Worm (Caenorhabditis elegans): ENCODE measurements around the gene srx-23.

srx-23 gene

DNA sequence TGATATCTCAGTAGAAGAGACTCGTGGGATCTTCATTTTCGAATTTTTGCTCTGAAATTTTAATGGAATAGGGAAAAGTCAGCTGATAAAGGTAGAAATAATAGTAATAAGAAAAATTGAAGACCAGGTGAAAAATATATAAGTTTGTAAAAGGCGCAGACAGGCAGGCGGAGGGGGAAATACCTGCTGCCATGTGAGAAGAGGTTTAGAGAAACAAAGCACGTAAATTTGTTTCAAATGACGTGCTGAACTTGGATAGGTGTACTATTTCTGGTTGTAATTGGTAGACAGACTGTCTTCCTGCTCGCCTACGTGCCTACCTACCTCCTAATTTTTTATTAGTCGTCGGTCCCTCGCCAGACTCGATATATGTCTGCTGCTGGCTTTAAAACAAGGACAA is 14.7 kb upstream of the srx-23 start, which contains the start of gene nhr-180:
TSS of gene nhr-180 (minus strand) at position 52 of the 400 bp plus-strand sequence.
- no peak for TF ChIP-seq dao-5 (tag; optimal IDR thresholded peaks at IDR 0.05)
- no peak for TF ChIP-seq him-1 (tag; optimal IDR thresholded peaks at IDR 0.05)
- TF ChIP-seq W03F9.2 (tag; optimal IDR thresholded peaks at IDR 0.05), result no peak

DNA sequence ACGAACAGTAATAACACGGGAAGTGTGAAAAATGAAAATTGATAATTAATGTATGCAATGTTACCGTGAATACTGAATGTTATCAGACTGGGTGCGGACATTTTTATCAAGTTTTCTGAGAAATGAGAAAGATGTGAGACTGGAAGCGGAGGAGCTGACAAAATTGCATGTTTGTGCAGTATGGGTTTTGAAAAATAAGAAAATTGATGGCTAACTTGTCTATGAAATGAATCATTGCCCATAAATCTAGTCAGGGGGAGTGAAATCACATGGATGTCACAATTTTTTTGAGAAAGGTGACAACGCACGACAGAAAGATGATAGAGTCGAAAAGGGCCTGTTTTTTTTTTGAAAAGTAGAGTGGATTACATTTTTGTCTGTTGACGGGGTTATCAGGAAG is 10.8 kb upstream of the srx-23 start, which contains the start of gene sru-24:
TSS of gene sru-24 (minus strand) at position 101 of the 400 bp plus-strand sequence.
- TF ChIP-seq W03F9.2 (tag; optimal IDR thresholded peaks at IDR 0.05) (no peak), dao-5 (tag; optimal IDR thresholded peaks at IDR 0.05) (no peak), him-1 (tag; optimal IDR thresholded peaks at IDR 0.05) (no peak)

DNA sequence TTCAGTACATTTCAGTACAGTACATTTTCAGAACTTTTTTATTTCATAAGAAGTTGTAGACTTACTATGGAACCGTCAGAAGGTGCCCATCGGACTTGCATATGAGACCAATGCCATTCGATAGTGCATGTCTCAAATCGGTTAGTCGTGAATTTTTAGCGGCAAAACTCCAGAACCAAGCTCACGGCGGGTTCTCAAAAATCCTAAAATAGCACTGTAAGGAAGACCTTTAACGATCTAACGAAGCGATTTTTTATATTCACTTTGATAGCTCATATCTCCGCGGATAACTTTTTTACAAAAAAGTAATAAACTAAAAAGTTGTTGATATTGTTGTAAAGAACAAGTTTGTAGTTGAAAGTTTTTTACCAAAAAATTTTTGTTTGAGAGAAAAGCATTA is 7.9 kb upstream of the srx-23 start, which contains the start of gene sru-25:
TSS of gene sru-25 (minus strand) at position 101 of the 400 bp plus-strand sequence.
- TF ChIP-seq W03F9.2 (tag; optimal IDR thresholded peaks at IDR 0.05) (no peak), dao-5 (tag; optimal IDR thresholded peaks at IDR 0.05) (no peak), him-1 (tag; optimal IDR thresholded peaks at IDR 0.05) (no peak)

DNA sequence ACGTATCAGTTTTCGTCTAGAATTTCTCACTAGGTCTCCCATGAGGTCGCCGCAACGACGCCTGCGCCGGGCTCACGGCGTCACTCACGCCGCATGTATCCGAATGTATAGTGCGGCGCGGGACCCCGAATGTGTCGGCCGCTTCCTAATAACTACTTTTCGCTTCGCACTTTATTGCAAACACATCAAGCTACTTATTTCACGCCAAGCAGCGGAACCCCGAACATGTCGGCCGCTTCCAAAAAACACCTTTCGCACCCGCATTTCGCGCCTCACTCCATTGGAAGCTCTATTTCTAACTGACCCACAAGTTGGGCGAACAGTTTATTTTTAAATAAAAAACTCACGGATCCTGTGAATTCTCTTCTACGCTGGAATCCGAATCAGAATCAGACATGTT is 6.0 kb upstream of the srx-23 start:
- TF ChIP-seq him-1 (tag; optimal IDR thresholded peaks at IDR 0.05), result no peak
- TF ChIP-seq W03F9.2 (tag; optimal IDR thresholded peaks at IDR 0.05), result no peak
- no peak for TF ChIP-seq dao-5 (tag; optimal IDR thresholded peaks at IDR 0.05)

DNA sequence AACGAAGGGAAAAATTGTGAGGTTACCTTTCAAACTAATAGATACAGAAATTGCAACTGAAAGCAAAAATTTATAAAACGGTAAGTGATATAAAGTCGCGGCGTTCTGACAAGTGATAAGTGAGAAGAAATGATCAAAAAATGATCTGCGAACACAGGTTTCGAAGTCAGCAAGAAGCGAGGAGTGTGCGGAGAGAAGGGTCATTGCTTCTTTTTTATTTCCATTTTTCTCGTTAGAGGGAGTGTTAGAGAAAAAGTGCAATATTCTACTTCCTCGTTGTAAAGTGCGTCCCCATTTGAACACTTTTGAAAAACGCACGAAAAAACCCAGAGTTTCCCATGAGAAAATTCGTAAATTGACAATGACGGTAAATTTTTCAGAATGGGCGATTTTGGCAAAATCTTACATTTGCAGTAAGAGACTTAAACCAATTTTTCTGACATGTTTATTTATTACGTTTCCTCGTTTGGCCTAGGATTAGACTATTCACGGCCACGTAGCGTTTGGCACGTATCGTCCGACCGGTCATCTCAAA is 5.5 kb upstream of the srx-23 start, which contains the start of the genes fbxa-72 and srx-21:
TSS of gene fbxa-72 (minus strand) at position 204 of the 535 bp plus-strand sequence.
TSS of gene srx-21 (plus strand) at position 485 of the 535 bp plus-strand sequence.
- TF ChIP-seq W03F9.2 (tag; optimal IDR thresholded peaks at IDR 0.05) (peak; percentile 4), dao-5 (tag; optimal IDR thresholded peaks at IDR 0.05) (no peak)

DNA sequence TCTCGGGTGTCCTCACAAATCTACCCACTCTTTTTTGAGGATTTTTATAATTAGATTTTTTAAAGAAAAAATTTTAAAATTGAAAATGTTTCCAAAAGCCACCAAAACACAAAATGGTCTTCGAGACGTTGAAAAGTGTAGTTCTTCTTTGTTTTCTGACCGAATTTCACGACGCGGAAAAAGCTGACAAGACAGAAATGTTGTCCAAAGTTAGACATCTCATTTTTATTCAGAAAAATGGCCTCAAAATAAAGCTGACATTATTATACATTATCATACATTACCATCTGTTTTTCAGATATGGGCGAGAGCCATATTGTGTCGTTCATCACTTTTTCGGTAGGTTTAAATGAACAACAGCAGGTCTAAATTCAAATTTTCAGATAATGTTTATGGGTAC is 2.5 kb upstream of the srx-23 start, which contains the start of gene srx-22:
TSS of gene srx-22 (plus strand) at position 301 of the 400 bp plus-strand sequence.
- TF ChIP-seq dao-5 (tag; optimal IDR thresholded peaks at IDR 0.05) (no peak), him-1 (tag; optimal IDR thresholded peaks at IDR 0.05) (no peak), W03F9.2 (tag; optimal IDR thresholded peaks at IDR 0.05) (no peak)

DNA sequence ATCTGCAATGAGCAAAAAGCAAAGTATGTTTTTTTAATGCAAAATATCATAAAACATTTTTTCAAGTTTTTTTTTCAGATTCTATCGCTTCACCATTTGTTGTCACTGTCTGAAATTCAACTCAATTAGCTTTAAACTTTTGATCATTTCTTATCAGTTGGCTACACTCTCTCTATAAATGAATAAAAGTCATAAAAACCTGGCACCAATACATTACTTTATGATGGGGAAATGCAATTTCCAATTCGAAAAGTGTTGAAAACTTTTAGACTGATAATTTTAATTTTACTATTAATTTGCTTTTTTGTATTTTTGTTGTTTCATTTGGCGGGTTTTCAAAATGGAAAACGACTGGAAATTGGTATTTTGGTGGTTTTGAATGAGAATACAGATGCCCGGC is 1.7 kb downstream of the srx-23 start, which contains the start of gene F31F4.1:
TSS of gene F31F4.1 (plus strand) at position 203 of the 400 bp plus-strand sequence.
- TF ChIP-seq him-1 (tag; optimal IDR thresholded peaks at IDR 0.05) (no peak), dao-5 (tag; optimal IDR thresholded peaks at IDR 0.05) (no peak), W03F9.2 (tag; optimal IDR thresholded peaks at IDR 0.05) (no peak)

DNA sequence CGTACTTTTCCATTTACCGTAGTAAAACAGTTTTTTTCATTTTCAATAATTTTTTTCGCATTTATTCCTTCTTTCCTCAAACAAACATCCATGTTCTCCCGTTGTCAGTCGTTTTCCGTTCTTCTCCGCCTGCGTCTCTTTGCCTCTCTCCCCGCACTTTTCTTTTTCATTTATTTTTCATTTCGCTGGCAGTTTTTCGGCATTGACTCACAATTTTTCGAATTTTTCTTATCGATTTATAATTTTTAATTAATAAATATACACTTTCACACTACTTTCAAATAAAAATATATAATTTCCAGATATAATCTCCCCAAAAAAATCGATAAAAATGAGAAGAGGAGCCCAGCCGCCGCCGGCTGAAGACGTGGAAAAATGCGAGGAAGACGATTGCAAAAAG is 5.3 kb downstream of the srx-23 start, which contains the start of gene H25P19.1:
TSS of gene H25P19.1 (plus strand) at position 301 of the 400 bp plus-strand sequence.
- TF ChIP-seq W03F9.2 (tag; optimal IDR thresholded peaks at IDR 0.05) (no peak), dao-5 (tag; optimal IDR thresholded peaks at IDR 0.05) (no peak), him-1 (tag; optimal IDR thresholded peaks at IDR 0.05) (no peak)

DNA sequence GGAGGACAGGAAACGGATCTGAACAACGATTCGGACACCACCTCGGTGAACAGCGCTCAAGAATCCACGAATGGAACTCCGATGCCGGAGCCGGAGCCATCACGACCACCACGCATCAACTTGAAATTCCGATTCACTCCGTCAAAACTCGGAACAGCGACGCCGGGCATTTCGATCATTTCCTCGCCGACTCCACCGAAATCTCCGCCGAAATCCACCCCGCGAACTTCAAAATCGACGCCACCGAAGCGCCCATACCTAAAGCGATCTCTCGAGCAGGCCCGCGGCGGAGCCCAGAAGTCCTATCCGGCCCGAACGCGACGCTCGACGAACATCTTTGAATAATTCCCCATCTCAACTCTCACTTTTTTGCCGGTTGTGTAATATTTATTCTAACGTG is 7.4 kb downstream of the srx-23 start:
- TF ChIP-seq dao-5 (tag; optimal IDR thresholded peaks at IDR 0.05), result no peak
- TF ChIP-seq him-1 (tag; optimal IDR thresholded peaks at IDR 0.05), result no peak
- no peak for TF ChIP-seq W03F9.2 (tag; optimal IDR thresholded peaks at IDR 0.05)

DNA sequence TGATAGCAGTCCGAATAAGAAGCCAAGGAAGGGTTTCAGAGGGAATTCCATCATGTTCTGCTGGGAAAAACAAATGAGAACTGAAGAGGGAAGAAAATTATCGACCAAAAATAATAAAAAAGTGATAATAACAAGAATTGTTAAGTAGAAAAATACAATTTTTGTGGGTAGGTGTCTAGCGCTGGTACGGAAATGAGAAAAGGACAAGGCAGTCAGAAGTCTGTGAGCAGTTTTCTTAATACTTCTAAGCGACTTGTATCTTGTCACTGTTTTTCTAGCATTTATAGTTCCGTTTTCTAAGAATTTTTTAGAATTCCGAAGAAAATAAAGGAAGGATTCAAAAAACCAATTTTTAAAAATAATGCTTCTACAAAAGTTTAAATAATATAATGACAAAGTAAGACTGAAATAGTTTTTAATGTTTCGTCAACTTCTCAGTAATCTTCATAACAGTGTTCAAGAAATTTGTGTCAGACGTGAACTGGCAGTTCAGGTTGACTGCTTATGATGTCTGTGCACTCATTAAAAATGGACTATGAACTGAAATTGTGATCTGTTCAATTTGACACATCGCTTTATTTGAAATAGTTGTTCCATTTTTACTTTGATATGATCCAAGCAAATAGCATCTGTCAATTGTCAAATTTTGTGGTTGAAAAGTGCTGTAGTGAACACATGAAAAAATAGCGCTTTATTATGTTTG is 10.7 kb downstream of the srx-23 start, which contains the start of gene srx-4:
TSS of gene srx-4 (minus strand) at position 51 of the 703 bp plus-strand sequence.
- TF ChIP-seq him-1 (tag; optimal IDR thresholded peaks at IDR 0.05) (no peak), dao-5 (tag; optimal IDR thresholded peaks at IDR 0.05) (no peak), W03F9.2 (tag; optimal IDR thresholded peaks at IDR 0.05) (no peak)

DNA sequence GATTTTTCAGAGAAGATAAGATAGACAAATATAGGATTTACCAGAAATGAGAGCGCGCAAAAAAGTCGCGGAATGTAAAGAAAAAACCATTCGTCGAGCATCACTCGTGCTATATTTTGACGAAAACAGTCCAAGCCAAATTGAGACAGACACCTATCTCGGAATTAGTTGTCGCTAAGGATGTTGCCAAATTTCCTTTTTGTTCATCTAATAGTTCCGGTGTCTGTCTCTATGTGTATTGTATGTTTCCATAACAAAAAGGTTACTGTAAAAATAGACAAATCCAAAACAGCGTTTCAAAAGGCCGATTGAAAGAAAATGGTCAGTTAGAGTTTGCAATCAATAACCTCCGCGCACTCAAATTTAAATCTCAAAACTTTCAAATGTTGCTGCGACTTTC is 12.5 kb downstream of the srx-23 start, which contains the start of gene srj-53:
TSS of gene srj-53 (minus strand) at position 101 of the 400 bp plus-strand sequence.
- TF ChIP-seq dao-5 (tag; optimal IDR thresholded peaks at IDR 0.05) (no peak), W03F9.2 (tag; optimal IDR thresholded peaks at IDR 0.05) (no peak), him-1 (tag; optimal IDR thresholded peaks at IDR 0.05) (no peak)

DNA sequence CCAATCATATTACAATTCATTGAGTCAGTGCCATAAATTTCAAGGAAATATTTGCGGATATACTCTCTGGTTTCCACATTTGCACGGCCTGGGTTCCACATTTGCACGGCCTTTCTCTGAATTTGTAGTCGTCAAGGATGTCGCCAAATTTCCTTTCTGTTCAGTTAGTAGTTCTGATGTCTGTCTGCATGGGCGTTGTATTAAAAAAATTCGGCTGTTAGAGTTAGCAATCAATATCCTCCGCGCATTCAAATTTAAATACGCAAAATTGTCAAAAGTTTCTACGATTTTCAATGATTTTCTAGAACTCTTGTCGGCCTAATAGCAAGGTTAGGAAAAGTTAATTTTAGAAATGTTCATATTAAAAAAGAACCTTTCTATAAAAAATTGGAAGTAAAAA is 13.8 kb downstream of the srx-23 start, which contains the start of gene srj-52:
TSS of gene srj-52 (minus strand) at position 101 of the 400 bp plus-strand sequence.
- no peak for TF ChIP-seq him-1 (tag; optimal IDR thresholded peaks at IDR 0.05)
- no peak for TF ChIP-seq W03F9.2 (tag; optimal IDR thresholded peaks at IDR 0.05)
- no peak for TF ChIP-seq dao-5 (tag; optimal IDR thresholded peaks at IDR 0.05)

DNA sequence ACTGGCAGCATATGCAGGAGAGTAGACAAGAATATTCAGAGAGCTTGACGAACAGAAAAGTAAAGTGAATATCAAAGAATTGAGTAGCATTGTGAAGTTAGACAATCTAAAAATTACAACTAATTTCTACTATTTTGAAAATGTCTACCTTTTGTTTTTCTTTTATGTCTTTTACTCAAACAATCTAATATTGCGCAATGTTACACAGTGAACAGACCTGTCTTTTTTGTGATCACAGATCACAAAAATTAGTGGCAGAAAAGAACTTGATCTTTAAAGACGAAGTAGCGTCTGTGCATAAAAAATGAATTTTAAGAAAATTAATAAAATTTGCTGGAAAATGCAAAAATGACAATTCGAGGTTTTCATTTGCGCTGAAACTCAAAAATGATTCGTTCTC is 16.9 kb downstream of the srx-23 start:
- TF ChIP-seq him-1 (tag; optimal IDR thresholded peaks at IDR 0.05) (no peak), dao-5 (tag; optimal IDR thresholded peaks at IDR 0.05) (no peak), W03F9.2 (tag; optimal IDR thresholded peaks at IDR 0.05) (no peak)
